Fruit fly (Drosophila melanogaster) whole organism, embryonic: Measurements from ENCODE around the gene CG8034.

Source experiments
- Aef1 ChIP-seq: fragments of 200-800 bp; sonication (Bioruptor generic); IDR thresholded peaks from 3 replicates; pipeline ENCODE4 v1.3.6; 2022; ENCODE audit warnings: missing biosample characterization, missing genetic modification characterization
- Asciz ChIP-seq: fragments of 200-800 bp; sonication (Bioruptor generic); optimal IDR thresholded peaks from 2 replicates; lab custom pipeline; 2017; ENCODE audit warnings: missing biosample characterization, mild to moderate bottlenecking, missing genetic modification characterization, missing genetic modification reagents
- Atf6 ChIP-seq: fragments of 200-800 bp; sonication (Bioruptor generic); IDR thresholded peaks from 2 replicates; pipeline ENCODE4 v1.3.6; 2022; ENCODE audit warnings: missing biosample characterization, missing genetic modification characterization
- BtbVII ChIP-seq: fragments of 200-800 bp; sonication (Bioruptor generic); optimal IDR thresholded peaks from 3 replicates; lab custom pipeline; 2017; ENCODE audit warnings: missing biosample characterization, mild to moderate bottlenecking, missing genetic modification characterization
- CG12071 ChIP-seq: fragments of 200-800 bp; sonication (Bioruptor generic); optimal IDR thresholded peaks from 3 replicates; lab custom pipeline; 2018; ENCODE audit warnings: missing biosample characterization, mild to moderate bottlenecking, missing genetic modification characterization
- CG15479 ChIP-seq: fragments of 200-800 bp; sonication (Bioruptor generic); optimal IDR thresholded peaks from 3 replicates; lab custom pipeline; 2019; ENCODE audit warnings: missing biosample characterization, mild to moderate bottlenecking, missing genetic modification characterization, moderate library complexity
- CG1647 ChIP-seq: fragments of 200-800 bp; sonication (Bioruptor generic); optimal IDR thresholded peaks from 3 replicates; lab custom pipeline; 2016; ENCODE audit warnings: missing biosample characterization, missing genetic modification characterization
- CG2116 ChIP-seq: fragments of 200-800 bp; sonication (Bioruptor generic); optimal IDR thresholded peaks from 3 replicates; lab custom pipeline; 2018; ENCODE audit warnings: missing biosample characterization, mild to moderate bottlenecking, missing genetic modification characterization
- CG30431 ChIP-seq: fragments of 200-800 bp; sonication (Bioruptor generic); optimal IDR thresholded peaks from 2 replicates; lab custom pipeline; 2017; ENCODE audit warnings: missing biosample characterization, missing genetic modification characterization
- CG31224 ChIP-seq: fragments of 200-800 bp; sonication (Bioruptor generic); IDR thresholded peaks from 2 replicates; pipeline ENCODE4 v1.3.6; 2022; ENCODE audit warnings: missing biosample characterization, missing genetic modification characterization
- CG43689 ChIP-seq: fragments of 200-800 bp; sonication (Bioruptor generic); IDR thresholded peaks from 2 replicates; pipeline ENCODE4 v1.3.6; 2022; ENCODE audit warnings: missing biosample characterization, missing genetic modification characterization
- CG6654 ChIP-seq: fragments of 200-800 bp; sonication (Bioruptor generic); optimal IDR thresholded peaks from 2 replicates; lab custom pipeline; 2017; ENCODE audit warnings: missing biosample characterization, mild to moderate bottlenecking, missing genetic modification characterization
- CG7271 ChIP-seq: fragments of 200-800 bp; sonication (Bioruptor generic); optimal IDR thresholded peaks from 2 replicates; lab custom pipeline; 2018; ENCODE audit warnings: missing biosample characterization, mild to moderate bottlenecking, missing genetic modification characterization, moderate library complexity
- CG9797 ChIP-seq: fragments of 200-800 bp; sonication (Bioruptor generic); optimal IDR thresholded peaks from 3 replicates; lab custom pipeline; 2018; ENCODE audit warnings: missing biosample characterization, mild to moderate bottlenecking, missing genetic modification characterization
- Chrac-16 ChIP-seq: fragments of 200-800 bp; sonication (Bioruptor generic); optimal IDR thresholded peaks from 3 replicates; lab custom pipeline; 2016; ENCODE audit warnings: missing biosample characterization, missing genetic modification characterization
- Deaf1 ChIP-seq: fragments of 200-800 bp; optimal IDR thresholded peaks from 3 replicates; lab custom pipeline; 2019; ENCODE audit warnings: missing biosample characterization, mild to moderate bottlenecking, missing genetic modification characterization, moderate library complexity
- Doc2 ChIP-seq: fragments of 200-800 bp; sonication (Bioruptor generic); IDR thresholded peaks from 2 replicates; pipeline ENCODE4 v1.3.6; 2022; ENCODE audit warnings: missing biosample characterization, missing genetic modification characterization
- Dref ChIP-seq: fragments of 200-800 bp; sonication (Bioruptor generic); IDR thresholded peaks from 2 replicates; pipeline ENCODE4 v1.3.6; 2022; ENCODE audit warnings: missing biosample characterization, missing genetic modification characterization
- E2f2 ChIP-seq: fragments of 200-800 bp; sonication (Bioruptor generic); IDR thresholded peaks from 2 replicates; pipeline ENCODE4 v1.3.6; 2022; ENCODE audit warnings: missing biosample characterization, missing genetic modification characterization
- Ets65A ChIP-seq: fragments of 200-800 bp; sonication (Bioruptor generic); peaks from one replicate; lab custom pipeline; 2016; ENCODE audit warnings: missing biosample characterization, missing genetic modification characterization
- Fer2 ChIP-seq: fragments of 200-800 bp; sonication (Bioruptor generic); optimal IDR thresholded peaks from 2 replicates; lab custom pipeline; 2018; ENCODE audit warnings: missing biosample characterization, mild to moderate bottlenecking, missing genetic modification characterization, moderate library complexity
- HLHmδ ChIP-seq: fragments of 200-800 bp; sonication (Bioruptor generic); optimal IDR thresholded peaks from 2 replicates; lab custom pipeline; 2018; ENCODE audit warnings: missing biosample characterization, mild to moderate bottlenecking, missing genetic modification characterization, moderate library complexity
- Hmx ChIP-seq: fragments of 200-800 bp; sonication (Bioruptor generic); optimal IDR thresholded peaks from 2 replicates; lab custom pipeline; 2016; ENCODE audit warnings: missing biosample characterization, missing genetic modification characterization
- Hr51 ChIP-seq, 2 experiments: fragments of 200-800 bp; sonication (Bioruptor generic); optimal IDR thresholded peaks; 2 replicates in 1 of 2; 3 replicates in 1 of 2; lab custom pipeline; 2016 to 2018; ENCODE audit warnings: missing biosample characterization in 2 of 2, missing genetic modification characterization in 2 of 2, mild to moderate bottlenecking in 1 of 2, moderate library complexity in 1 of 2
- Hsf ChIP-seq: fragments of 200-800 bp; sonication (Bioruptor generic); optimal IDR thresholded peaks from 3 replicates; lab custom pipeline; 2016; ENCODE audit warnings: missing biosample characterization, missing genetic modification characterization
- Lpt ChIP-seq: fragments of >200 bp; optimal IDR thresholded peaks from 2 replicates; lab custom pipeline; 2018; ENCODE audit warnings: missing biosample characterization, missing genetic modification characterization
- Mad ChIP-seq: fragments of 200-800 bp; sonication (Bioruptor generic); optimal IDR thresholded peaks from 2 replicates; lab custom pipeline; 2016; ENCODE audit warnings: missing biosample characterization, missing genetic modification characterization
- NC2β ChIP-seq: fragments of 200-800 bp; sonication (Bioruptor generic); optimal IDR thresholded peaks from 2 replicates; lab custom pipeline; 2016; ENCODE audit warnings: missing biosample characterization, missing genetic modification characterization
- Optix ChIP-seq: fragments of 200-800 bp; sonication (Bioruptor generic); IDR thresholded peaks from 3 replicates; pipeline ENCODE4 v1.3.6; 2022; ENCODE audit warnings: missing biosample characterization, missing genetic modification characterization
- Sox100B ChIP-seq: fragments of 200-800 bp; sonication (Bioruptor generic); optimal IDR thresholded peaks from 3 replicates; lab custom pipeline; 2018; ENCODE audit warnings: missing biosample characterization, mild to moderate bottlenecking, missing genetic modification characterization
- Sry-β ChIP-seq: fragments of 200-800 bp; sonication (Bioruptor generic); optimal IDR thresholded peaks from 2 replicates; lab custom pipeline; 2018; ENCODE audit warnings: missing biosample characterization, mild to moderate bottlenecking, missing genetic modification characterization, moderate library complexity
- amos ChIP-seq: fragments of 200-800 bp; sonication (Bioruptor generic); IDR thresholded peaks from 2 replicates; pipeline ENCODE4 v1.3.6; 2022; ENCODE audit warnings: missing biosample characterization, missing genetic modification characterization; ENCODE audit not compliant: partially characterized antibody
- ato ChIP-seq: fragments of 200-800 bp; sonication (Bioruptor generic); IDR thresholded peaks from 2 replicates; pipeline ENCODE4 v1.3.6; 2022; ENCODE audit warnings: missing biosample characterization, missing genetic modification characterization; ENCODE audit not compliant: partially characterized antibody
- bigmax ChIP-seq: fragments of 200-800 bp; sonication (Bioruptor generic); optimal IDR thresholded peaks from 2 replicates; lab custom pipeline; 2018; ENCODE audit warnings: missing biosample characterization, mild to moderate bottlenecking, missing genetic modification characterization
- bsh ChIP-seq, 2 experiments: fragments of 200-800 bp; sonication (Bioruptor generic); optimal IDR thresholded peaks; 2 replicates each; lab custom pipeline; 2017 to 2018; ENCODE audit warnings: mild to moderate bottlenecking in 2 of 2, missing biosample characterization in 2 of 2, missing genetic modification characterization in 2 of 2, moderate library complexity in 1 of 2
- btn ChIP-seq: fragments of 200-800 bp; sonication (Bioruptor generic); optimal IDR thresholded peaks from 2 replicates; lab custom pipeline; 2016; ENCODE audit warnings: missing biosample characterization, missing genetic modification characterization
- chif ChIP-seq, 2 experiments: fragments of 200-800 bp; sonication (Bioruptor generic); optimal IDR thresholded peaks; 3 replicates each; lab custom pipeline; 2016; ENCODE audit warnings: missing biosample characterization in 2 of 2, missing genetic modification characterization in 2 of 2
- da ChIP-seq: fragments of 200-800 bp; sonication (Bioruptor generic); optimal IDR thresholded peaks from 2 replicates; lab custom pipeline; 2016; ENCODE audit warnings: missing biosample characterization, missing genetic modification characterization
- eyg ChIP-seq: fragments of 200-800 bp; sonication (Bioruptor generic); optimal IDR thresholded peaks from 3 replicates; lab custom pipeline; 2016; ENCODE audit warnings: missing biosample characterization, missing genetic modification characterization
- gce ChIP-seq: fragments of 200-800 bp; sonication (Bioruptor generic); IDR thresholded peaks from 3 replicates; pipeline ENCODE4 v1.3.6; 2022; ENCODE audit warnings: missing biosample characterization, missing genetic modification characterization
- hb ChIP-seq: fragments of 200-800 bp; sonication (Bioruptor generic); IDR thresholded peaks from 3 replicates; pipeline ENCODE4 v1.3.6; 2022; ENCODE audit warnings: missing biosample characterization, missing genetic modification characterization; ENCODE audit not compliant: partially characterized antibody
- jigr1 ChIP-seq: fragments of 200-800 bp; sonication (Bioruptor generic); IDR thresholded peaks from 3 replicates; pipeline ENCODE4 v1.3.6; 2022; ENCODE audit warnings: missing biosample characterization, missing genetic modification characterization
- kah ChIP-seq: fragments of 200-800 bp; sonication (Bioruptor generic); optimal IDR thresholded peaks from 2 replicates; lab custom pipeline; 2018; ENCODE audit warnings: missing biosample characterization, mild to moderate bottlenecking, missing genetic modification characterization
- kay ChIP-seq: fragments of 200-800 bp; sonication (Bioruptor generic); optimal IDR thresholded peaks from 2 replicates; lab custom pipeline; 2016; ENCODE audit warnings: missing biosample characterization, missing genetic modification characterization
- lilli ChIP-seq: fragments of 200-800 bp; sonication (Bioruptor generic); optimal IDR thresholded peaks from 3 replicates; lab custom pipeline; 2016; ENCODE audit warnings: missing biosample characterization, missing genetic modification characterization
- mirr ChIP-seq: fragments of 200-800 bp; sonication (Bioruptor generic); optimal IDR thresholded peaks from 3 replicates; lab custom pipeline; 2018; ENCODE audit warnings: missing biosample characterization, mild to moderate bottlenecking, missing genetic modification characterization
- org-1 ChIP-seq: fragments of 200-800 bp; sonication (Bioruptor generic); optimal IDR thresholded peaks from 2 replicates; lab custom pipeline; 2017; ENCODE audit warnings: missing biosample characterization, missing genetic modification characterization
- p53 ChIP-seq: fragments of 200-800 bp; sonication (Bioruptor generic); optimal IDR thresholded peaks from 2 replicates; lab custom pipeline; 2016; ENCODE audit warnings: missing biosample characterization, missing genetic modification characterization
- run ChIP-seq: fragments of 200-800 bp; sonication (Bioruptor generic); optimal IDR thresholded peaks from 3 replicates; lab custom pipeline; 2018; ENCODE audit warnings: missing biosample characterization, mild to moderate bottlenecking, missing genetic modification characterization
- stc ChIP-seq: fragments of 200-800 bp; sonication (Bioruptor generic); IDR thresholded peaks from 2 replicates; pipeline ENCODE4 v1.3.6; 2022; ENCODE audit warnings: missing biosample characterization, missing genetic modification characterization
- twi ChIP-seq: fragments of 200-800 bp; optimal IDR thresholded peaks from 2 replicates; lab custom pipeline; 2019; ENCODE audit warnings: missing biosample characterization, mild to moderate bottlenecking, missing genetic modification characterization, moderate library complexity
- unc-4 ChIP-seq: fragments of 200-800 bp; sonication (Bioruptor generic); IDR thresholded peaks from 2 replicates; pipeline ENCODE4 v1.3.6; 2022; ENCODE audit warnings: missing biosample characterization, missing genetic modification characterization; ENCODE audit not compliant: partially characterized antibody

Gene CG8034

DNA sequence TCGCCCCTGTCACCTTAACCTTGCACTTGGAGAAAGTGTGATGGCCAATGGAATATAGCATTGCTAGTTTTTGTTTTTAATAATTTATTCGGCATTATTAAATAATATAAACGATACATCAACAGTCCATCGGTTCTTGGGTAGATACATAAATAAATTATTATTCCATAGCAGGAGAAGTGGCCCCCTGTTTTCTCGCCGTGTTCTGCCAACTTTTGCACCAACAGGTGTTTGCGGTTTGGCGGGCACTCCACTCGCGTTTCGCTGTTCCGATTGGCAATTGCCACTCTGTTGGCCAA is 25.8 kb upstream of the CG8034 start (continued):
- TF ChIP-seq ato (GFP tag; lab: Robert Waterston, UW) = no peak
- TF ChIP-seq stc (GFP tag; lab: Robert Waterston, UW) = peak; percentile 56; the same call in 1 of the 2 replicates
- peak; percentile 92 for TF ChIP-seq lilli (GFP tag; lab: Kevin White, UChicago)
- peak; percentile 65 for TF ChIP-seq Mad (GFP tag; lab: Kevin White, UChicago)
- peak; percentile 48 for TF ChIP-seq mirr (GFP tag; lab: Kevin White, UChicago)
- TF ChIP-seq Aef1 = peak; percentile 75
- peak; percentile 55 for TF ChIP-seq E2f2 (GFP tag; lab: Robert Waterston, UW)
- peak; percentile 72 for TF ChIP-seq CG1647 (GFP tag; lab: Kevin White, UChicago)
- TF ChIP-seq org-1 = peak; percentile 82
- no peak for TF ChIP-seq amos
- no peak for TF ChIP-seq hb (GFP tag; lab: Robert Waterston, UW)
- peak; percentile 32 for TF ChIP-seq NC2β (GFP tag; lab: Kevin White, UChicago)
- TF ChIP-seq CG9797 (GFP tag; lab: Kevin White, UChicago) = no peak
- no peak for TF ChIP-seq HLHmδ (GFP tag; lab: Kevin White, UChicago)
- TF ChIP-seq Dref = no peak
- peak; percentile 70 for TF ChIP-seq Deaf1
- peak; percentile 85 to 87 for TF ChIP-seq bsh (GFP tag; optimal IDR thresholded peaks at IDR 0.05; lab: Kevin White, UChicago)
- no peak for TF ChIP-seq Sry-β (GFP tag; lab: Kevin White, UChicago)
- no peak for TF ChIP-seq p53
- TF ChIP-seq CG31224 (GFP tag; lab: Robert Waterston, UW) = peak; percentile 71
- peak; percentile 76 to 83 for TF ChIP-seq Hr51 (GFP tag; optimal IDR thresholded peaks at IDR 0.05; lab: Kevin White, UChicago)
- TF ChIP-seq CG15479 (GFP tag; lab: Kevin White, UChicago) = no peak
- TF ChIP-seq Sox100B = peak; percentile 76
- TF ChIP-seq jigr1 (GFP tag; lab: Robert Waterston, UW) = 0 out of 3 replicates have a peak, but pooled peaks have one; percentile 48
- TF ChIP-seq bigmax (GFP tag; lab: Kevin White, UChicago) = peak; percentile 1
- TF ChIP-seq btn = peak; percentile 28
- no peak for TF ChIP-seq CG43689 (GFP tag; lab: Robert Waterston, UW)
- TF ChIP-seq CG6654 (GFP tag; lab: Kevin White, UChicago) = peak; percentile 55
- TF ChIP-seq Chrac-16 = peak; percentile 79
- 0 out of 3 replicates have a peak, but pooled peaks have one; percentile 33 for TF ChIP-seq gce (GFP tag; lab: Robert Waterston, UW)
- TF ChIP-seq da (GFP tag; lab: Kevin White, UChicago) = no peak
- TF ChIP-seq Doc2 (GFP tag; lab: Robert Waterston, UW) = no peak
- TF ChIP-seq twi (tag; lab: Kevin White, UChicago) = peak; percentile 39
- TF ChIP-seq Asciz (GFP tag; lab: Kevin White, UChicago) = peak; percentile 64
- no peak for TF ChIP-seq Optix
- TF ChIP-seq CG30431 (GFP tag; lab: Kevin White, UChicago) = peak; percentile 61
- peak; percentile 66 to 73 for TF ChIP-seq chif (GFP tag; optimal IDR thresholded peaks at IDR 0.05; lab: Kevin White, UChicago)
- TF ChIP-seq Atf6 (GFP tag; lab: Robert Waterston, UW) = peak; percentile 88
- TF ChIP-seq CG12071 (GFP tag; lab: Kevin White, UChicago) = peak; percentile 69
- no peak for TF ChIP-seq kay (GFP tag; lab: Kevin White, UChicago)
- TF ChIP-seq unc-4 (GFP tag; lab: Robert Waterston, UW) = no peak
- TF ChIP-seq BtbVII (GFP tag; lab: Kevin White, UChicago) = peak; percentile 87
- TF ChIP-seq Hsf (GFP tag; lab: Kevin White, UChicago) = peak; percentile 72
- peak; percentile 66 for TF ChIP-seq kah (GFP tag; lab: Kevin White, UChicago)
- peak; percentile 34 for TF ChIP-seq eyg (GFP tag; lab: Kevin White, UChicago)
- no peak for TF ChIP-seq CG7271
- peak; percentile 27 for TF ChIP-seq Hmx (GFP tag; lab: Kevin White, UChicago)
- TF ChIP-seq Ets65A = peak; percentile 57
- TF ChIP-seq run = peak; percentile 35
- TF ChIP-seq Fer2 (tag; lab: Kevin White, UChicago) = peak; percentile 36
- peak; percentile 17 for TF ChIP-seq CG2116 (GFP tag; lab: Kevin White, UChicago)
- no peak for TF ChIP-seq Lpt (GFP tag; lab: Kevin White, UChicago)
